Fruit fly (Drosophila melanogaster) whole organism, larva: Measurements from ENCODE around the gene Or85a.

ENCODE experiments used
- noc ChIP-seq: fragments of 200-800 bp; sonication (Bioruptor generic); optimal IDR thresholded peaks from 3 replicates; lab custom pipeline; 2019; ENCODE audit warnings: missing biosample characterization, mild to moderate bottlenecking, missing genetic modification characterization, moderate library complexity

Gene Or85a

dm6 chr3R:8355579-8355978 is 34.0 kb downstream of the Or85a start:
- peak; percentile 78 for TF ChIP-seq noc (tag; lab: Kevin White, UChicago)

- TF ChIP-seq noc (tag; lab: Kevin White, UChicago): no peak
Measured at dm6 chr3R:8356626-8357290, 35.2 kb downstream of the Or85a start, which contains the start of gene stck. Gene stck (plus strand): TSS chr3R:8356978.

dm6 chr3R:8357372-8357992 is 35.9 kb downstream of the Or85a start:
- no peak for TF ChIP-seq noc (tag; lab: Kevin White, UChicago)

dm6 chr3R:8358004-8358403 is 36.5 kb downstream of the Or85a start:
- TF ChIP-seq noc (tag; lab: Kevin White, UChicago): no peak

- TF ChIP-seq noc (tag; lab: Kevin White, UChicago): no peak
Measured at dm6 chr3R:8362259-8362876, 40.8 kb downstream of the Or85a start, which contains the start of the genes Veneno and CG7963. Gene Veneno (minus strand): TSS chr3R:8362554. Gene CG7963 (plus strand): TSS chr3R:8362826.

- no peak for TF ChIP-seq noc (tag; lab: Kevin White, UChicago)
Measured at dm6 chr3R:8368553-8368952, 47.0 kb downstream of the Or85a start.
